Worm (Caenorhabditis elegans) whole organism, L1 larva: ENCODE measurements around the gene srh-22.

ENCODE experiments used
- C34B4.2 ChIP-seq: sonication (generic microtip); optimal IDR thresholded peaks from 2 replicates; lab custom pipeline; 2017; ENCODE audit warnings: mild to moderate bottlenecking, missing genetic modification characterization, missing compliant biosample characterization
- Y116A8C.19 ChIP-seq: sonication (generic microtip); optimal IDR thresholded peaks from 2 replicates; lab custom pipeline; 2016; ENCODE audit warnings: missing compliant biosample characterization, missing genetic modification characterization, borderline replicate concordance
- aha-1 ChIP-seq: fragments of 150-350 bp; optimal IDR thresholded peaks from 2 replicates; lab custom pipeline; 2014; ENCODE audit warnings: missing biosample characterization, missing genetic modification characterization
- ama-1 ChIP-seq: fragments of 150-350 bp; optimal IDR thresholded peaks from 2 replicates; lab custom pipeline; 2014
- blmp-1 ChIP-seq: fragments of 150-350 bp; optimal IDR thresholded peaks from 2 replicates; lab custom pipeline; 2014; ENCODE audit warnings: missing biosample characterization, missing genetic modification characterization
- ceh-8 ChIP-seq: fragments of 200-800 bp; sonication (Bioruptor generic); optimal IDR thresholded peaks from 2 replicates; lab custom pipeline; 2018; ENCODE audit warnings: mild to moderate bottlenecking, missing genetic modification characterization, moderate library complexity, missing compliant biosample characterization
- ceh-82 ChIP-seq, 3 experiments: fragments of 150-350 bp in 1 of 3; sonication (generic microtip) in 2 of 3; optimal IDR thresholded peaks; 2 replicates each; lab custom pipeline; 2014 to 2017; ENCODE audit warnings: missing biosample characterization in 3 of 3, missing genetic modification characterization in 3 of 3
- ceh-90 ChIP-seq: sonication (generic microtip); optimal IDR thresholded peaks from 2 replicates; lab custom pipeline; 2016; ENCODE audit warnings: missing genetic modification characterization, missing compliant biosample characterization
- ces-1 ChIP-seq: fragments of 150-350 bp; optimal IDR thresholded peaks from 2 replicates; lab custom pipeline; 2014; ENCODE audit warnings: missing biosample characterization, missing genetic modification reagents, missing genetic modification characterization
- efl-1 ChIP-seq, 4 experiments: fragments of 150-350 bp; optimal IDR thresholded peaks in 3 of 4; peaks in 1 of 4; 1 replicate in 1 of 4; 2 replicates in 3 of 4; lab custom pipeline; 2014; ENCODE audit warnings: missing biosample characterization in 2 of 4, missing genetic modification characterization in 2 of 4, missing genetic modification reagents in 2 of 4
- efl-3 ChIP-seq: fragments of 200-800 bp; sonication (Bioruptor generic); optimal IDR thresholded peaks from 2 replicates; lab custom pipeline; 2018; ENCODE audit warnings: mild to moderate bottlenecking, missing genetic modification characterization, missing compliant biosample characterization
- elt-2 ChIP-seq: sonication (generic microtip); optimal IDR thresholded peaks from 2 replicates; lab custom pipeline; 2016; ENCODE audit warnings: missing genetic modification characterization, mild to moderate bottlenecking, inconsistent platforms, missing compliant biosample characterization, missing genetic modification reagents
- fkh-10 ChIP-seq: sonication (generic microtip); optimal IDR thresholded peaks from 2 replicates; lab custom pipeline; 2017; ENCODE audit warnings: missing biosample characterization, missing genetic modification reagents, missing genetic modification characterization
- fkh-8 ChIP-seq: sonication (generic microtip); optimal IDR thresholded peaks from 2 replicates; lab custom pipeline; 2016; ENCODE audit warnings: mild to moderate bottlenecking, missing genetic modification characterization, missing compliant biosample characterization
- grh-1 ChIP-seq: fragments of 200-800 bp; sonication (Bioruptor generic); IDR thresholded peaks from 2 replicates; pipeline ENCODE4 v1.3.6; 2022; ENCODE audit warnings: missing genetic modification reagents, missing genetic modification characterization, missing compliant biosample characterization
- hlh-17 ChIP-seq: fragments of 200-800 bp; sonication (Bioruptor generic); optimal IDR thresholded peaks from 2 replicates; lab custom pipeline; 2018; ENCODE audit warnings: missing genetic modification characterization, mild to moderate bottlenecking, missing compliant biosample characterization, moderate library complexity, borderline replicate concordance
- irx-1 ChIP-seq: sonication (generic microtip); optimal IDR thresholded peaks from 2 replicates; lab custom pipeline; 2016; ENCODE audit warnings: missing genetic modification characterization, missing compliant biosample characterization
- jun-1 ChIP-seq: fragments of 150-350 bp; optimal IDR thresholded peaks from 2 replicates; lab custom pipeline; 2014; ENCODE audit warnings: missing biosample characterization, missing genetic modification reagents, missing genetic modification characterization
- lin-13 ChIP-seq: fragments of 150-350 bp; optimal IDR thresholded peaks from 2 replicates; lab custom pipeline; 2014; ENCODE audit warnings: missing biosample characterization, missing genetic modification reagents, missing genetic modification characterization
- lin-14 ChIP-seq: fragments of 200-800 bp; sonication (Bioruptor generic); optimal IDR thresholded peaks from 2 replicates; lab custom pipeline; 2018; ENCODE audit warnings: mild to moderate bottlenecking, missing genetic modification characterization, moderate library complexity, missing compliant biosample characterization
- lin-35 ChIP-seq, 2 experiments: fragments of 150-350 bp; optimal IDR thresholded peaks; 2 replicates each; lab custom pipeline; 2014; ENCODE audit warnings: missing biosample characterization in 2 of 2, missing genetic modification characterization in 2 of 2, missing genetic modification reagents in 2 of 2
- lsy-2 ChIP-seq, 2 experiments: fragments of 150-350 bp; optimal IDR thresholded peaks; 2 replicates each; lab custom pipeline; 2014; ENCODE audit warnings: missing biosample characterization in 2 of 2, missing genetic modification characterization in 2 of 2
- nhr-11 ChIP-seq: fragments of 150-350 bp; optimal IDR thresholded peaks from 2 replicates; lab custom pipeline; 2014; ENCODE audit warnings: missing biosample characterization, missing genetic modification characterization
- nhr-28 ChIP-seq: fragments of 150-350 bp; optimal IDR thresholded peaks from 2 replicates; lab custom pipeline; 2014; ENCODE audit warnings: missing biosample characterization, missing genetic modification characterization
- nhr-47 ChIP-seq: sonication (generic microtip); optimal IDR thresholded peaks from 2 replicates; lab custom pipeline; 2016; ENCODE audit warnings: mild to moderate bottlenecking, missing genetic modification characterization, moderate library complexity, missing compliant biosample characterization
- nhr-77 ChIP-seq: fragments of 150-350 bp; optimal IDR thresholded peaks from 2 replicates; lab custom pipeline; 2014; ENCODE audit warnings: missing biosample characterization, missing genetic modification characterization
- nhr-84 ChIP-seq: sonication (generic microtip); optimal IDR thresholded peaks from 2 replicates; lab custom pipeline; 2017; ENCODE audit warnings: missing biosample characterization, missing genetic modification characterization
- pax-3 ChIP-seq: fragments of 200-800 bp; sonication (Bioruptor generic); optimal IDR thresholded peaks from 2 replicates; lab custom pipeline; 2018; ENCODE audit warnings: mild to moderate bottlenecking, missing genetic modification characterization, moderate library complexity, missing compliant biosample characterization
- pqm-1 ChIP-seq: sonication (generic microtip); optimal IDR thresholded peaks from 3 replicates; lab custom pipeline; 2017; ENCODE audit warnings: missing biosample characterization, missing genetic modification characterization
- rnt-1 ChIP-seq: sonication (generic microtip); optimal IDR thresholded peaks from 2 replicates; lab custom pipeline; 2016; ENCODE audit warnings: mild to moderate bottlenecking, missing genetic modification characterization, moderate library complexity, missing compliant biosample characterization
- skn-1 ChIP-seq: fragments of 150-350 bp; optimal IDR thresholded peaks from 2 replicates; lab custom pipeline; 2014; ENCODE audit warnings: missing biosample characterization, missing genetic modification characterization
- swsn-7 ChIP-seq: sonication (generic microtip); optimal IDR thresholded peaks from 2 replicates; lab custom pipeline; 2016; ENCODE audit warnings: missing genetic modification characterization, missing compliant biosample characterization
- unc-98 ChIP-seq: fragments of 200-800 bp; sonication (Bioruptor generic); IDR thresholded peaks from 2 replicates; pipeline ENCODE4 v1.3.6; 2022; ENCODE audit warnings: missing genetic modification characterization, missing compliant biosample characterization
- vab-15 ChIP-seq: sonication (generic microtip); optimal IDR thresholded peaks from 2 replicates; lab custom pipeline; 2017; ENCODE audit warnings: missing genotype, mild to moderate bottlenecking, missing genetic modification characterization, missing compliant biosample characterization
- ztf-11 ChIP-seq, 2 experiments: sonication (generic microtip); optimal IDR thresholded peaks; 2 replicates each; lab custom pipeline; 2016 to 2017; ENCODE audit warnings: missing genetic modification characterization in 2 of 2, missing biosample characterization in 1 of 2, missing compliant biosample characterization in 1 of 2
- ztf-4 ChIP-seq: fragments of 150-350 bp; optimal IDR thresholded peaks from 2 replicates; lab custom pipeline; 2014; ENCODE audit warnings: missing biosample characterization, missing genetic modification characterization

Gene srh-22

ce11 chrV:4926371-4926770 lies 4.2 kb downstream of the srh-22 start, which contains the start of gene srh-21:
Gene srh-21, plus strand, starts transcription at chrV:4926671.
- TF ChIP-seq fkh-8 (tag; lab: Kevin White, UChicago) (peak; percentile 8), lin-14 (GFP tag; lab: Kevin White, UChicago) (no peak)

ce11 chrV:4929842-4930241 lies 7.7 kb downstream of the srh-22 start, which contains the start of gene str-205:
Gene str-205, minus strand, starts transcription at chrV:4929942.
- TF ChIP-seq fkh-8 (tag; lab: Kevin White, UChicago) (no peak), nhr-84 (tag; lab: Kevin White, UChicago) (no peak), C34B4.2 (no peak), efl-3 (GFP tag; lab: Kevin White, UChicago) (no peak), vab-15 (tag; lab: Kevin White, UChicago) (no peak), lsy-2 (tag; optimal IDR thresholded peaks at IDR 0.05; lab: Kevin White, UChicago) (no peak)

- no peak for TF ChIP-seq Y116A8C.19
- TF ChIP-seq ceh-8 (GFP tag; lab: Kevin White, UChicago), result no peak
- no peak for TF ChIP-seq skn-1 (tag; lab: Kevin White, UChicago)
- TF ChIP-seq nhr-28 (tag; lab: Kevin White, UChicago), result no peak
- TF ChIP-seq nhr-77, result no peak
- no peak for TF ChIP-seq jun-1
- no peak for TF ChIP-seq irx-1 (tag; lab: Kevin White, UChicago)
- no peak for TF ChIP-seq ceh-82 (tag; optimal IDR thresholded peaks at IDR 0.05; lab: Kevin White, UChicago)
- TF ChIP-seq pax-3, result no peak
- no peak for TF ChIP-seq blmp-1 (tag; lab: Kevin White, UChicago)
- TF ChIP-seq pqm-1 (tag; lab: Kevin White, UChicago), result no peak
- no peak for TF ChIP-seq elt-2 (tag; lab: Kevin White, UChicago)
Observed at ce11 chrV:4932814-4933213, 10.7 kb downstream of the srh-22 start, which contains the start of gene C02E7.10. Gene C02E7.10, minus strand, starts transcription at chrV:4933045.

- TF ChIP-seq ama-1 (lab: Kevin White, UChicago), result no peak
- no peak for TF ChIP-seq efl-1 (optimal IDR thresholded peaks at IDR 0.05; lab: Kevin White, UChicago)
- TF ChIP-seq efl-1 (GFP tag; optimal IDR thresholded peaks at IDR 0.05 in 1 of 2; lab: Kevin White, UChicago), result no peak
- no peak for TF ChIP-seq Y116A8C.19
- TF ChIP-seq lin-13 (GFP tag; lab: Kevin White, UChicago), result no peak
- no peak for TF ChIP-seq swsn-7 (tag; lab: Kevin White, UChicago)
Observed at ce11 chrV:4933268-4933667, 11.1 kb downstream of the srh-22 start.

- no peak for TF ChIP-seq ces-1 (GFP tag; lab: Kevin White, UChicago)
- no peak for TF ChIP-seq ztf-11 (tag; optimal IDR thresholded peaks at IDR 0.05; lab: Kevin White, UChicago)
- TF ChIP-seq nhr-11 (tag; lab: Kevin White, UChicago), result no peak
- TF ChIP-seq efl-1 (optimal IDR thresholded peaks at IDR 0.05; lab: Kevin White, UChicago), result no peak
- TF ChIP-seq efl-1 (GFP tag; optimal IDR thresholded peaks at IDR 0.05 in 1 of 2; lab: Kevin White, UChicago), result no peak
- no peak for TF ChIP-seq nhr-28 (tag; lab: Kevin White, UChicago)
- TF ChIP-seq jun-1, result no peak
- TF ChIP-seq nhr-47, result no peak
- TF ChIP-seq fkh-8 (tag; lab: Kevin White, UChicago), result no peak
- no peak for TF ChIP-seq skn-1 (tag; lab: Kevin White, UChicago)
- TF ChIP-seq aha-1 (tag; lab: Kevin White, UChicago), result no peak
- TF ChIP-seq ztf-4 (tag; lab: Kevin White, UChicago), result no peak
- no peak for TF ChIP-seq unc-98
- no peak for TF ChIP-seq fkh-10 (GFP tag; lab: Kevin White, UChicago)
- TF ChIP-seq rnt-1 (tag; lab: Kevin White, UChicago), result no peak
- TF ChIP-seq hlh-17 (GFP tag; lab: Kevin White, UChicago), result no peak
- no peak for TF ChIP-seq grh-1
- TF ChIP-seq lin-35 (GFP tag; optimal IDR thresholded peaks at IDR 0.05; lab: Kevin White, UChicago), result no peak
- no peak for TF ChIP-seq nhr-84 (tag; lab: Kevin White, UChicago)
- no peak for TF ChIP-seq lin-14 (GFP tag; lab: Kevin White, UChicago)
- TF ChIP-seq ceh-90 (tag; lab: Kevin White, UChicago), result no peak
Observed at ce11 chrV:4934406-4934805, 12.3 kb downstream of the srh-22 start, which contains the start of gene catp-2. Gene catp-2, plus strand, starts transcription at chrV:4934706.
